Worm (Caenorhabditis elegans) whole organism, young adult: ENCODE data around the gene sec-15.

Experiments
- F37B4.10 ChIP-seq: fragments of 200-800 bp; sonication (Bioruptor generic); IDR thresholded peaks from 2 replicates; pipeline ENCODE4 v1.3.6; 2022; ENCODE audit warnings: missing genetic modification characterization, missing compliant biosample characterization
- hlh-12 ChIP-seq: sonication (generic microtip); optimal IDR thresholded peaks from 2 replicates; lab custom pipeline; 2016; ENCODE audit warnings: missing genetic modification characterization, missing compliant biosample characterization
- lin-35 ChIP-seq, 3 experiments: fragments of 150-350 bp in 2 of 3; sonication (generic microtip) in 1 of 3; optimal IDR thresholded peaks; 2 replicates each; lab custom pipeline; 2014 to 2018; ENCODE audit warnings: missing biosample characterization in 3 of 3, missing genetic modification characterization in 3 of 3, missing genetic modification reagents in 3 of 3
- mes-4 ChIP-seq: sonication (generic microtip); optimal IDR thresholded peaks from 2 replicates; lab custom pipeline; 2016; ENCODE audit warnings: missing genotype, missing genetic modification characterization, missing compliant biosample characterization
- nhr-27 ChIP-seq: fragments of 200-800 bp; sonication (Bioruptor generic); optimal IDR thresholded peaks from 2 replicates; lab custom pipeline; 2018; ENCODE audit warnings: mild to moderate bottlenecking, missing genetic modification characterization, moderate library complexity, missing compliant biosample characterization
- tbx-9 ChIP-seq: sonication (generic microtip); optimal IDR thresholded peaks from 2 replicates; lab custom pipeline; 2016; ENCODE audit warnings: borderline replicate concordance, missing genetic modification characterization, inconsistent platforms, missing compliant biosample characterization

ce11 chrX:8790093-8790492 lies 45.4 kb downstream of the sec-15 start:
- no peak for TF ChIP-seq mes-4
- no peak for TF ChIP-seq nhr-27
- TF ChIP-seq F37B4.10 (GFP tag; lab: Robert Waterston, UW), result no peak
- TF ChIP-seq tbx-9 (tag; lab: Kevin White, UChicago), result no peak
- no peak for TF ChIP-seq lin-35 (GFP tag; optimal IDR thresholded peaks at IDR 0.05; lab: Kevin White, UChicago)
- TF ChIP-seq hlh-12 (tag; lab: Kevin White, UChicago), result no peak
